Fruit fly (Drosophila melanogaster): ENCODE measurements around the gene Fuca.
A peak's percentile ranks its signal among the peaks of the same experiment; 100 is the strongest.

Fuca gene

dm6 chr3L:11483135-11483534 lies 39.4 kb downstream of the Fuca start (continued):
- TF ChIP-seq lab (GFP tag; optimal IDR thresholded peaks at IDR 0.05) (peak; percentile 55), NFAT (GFP tag; IDR thresholded peaks at IDR 0.05) (0 out of 2 replicates have a peak, but pooled peaks have one; percentile 2), grau (tag; optimal IDR thresholded peaks at IDR 0.05) (peak; percentile 54)

dm6 chr3L:11480304-11480703 lies 42.2 kb downstream of the Fuca start:
- TF ChIP-seq Ets65A (GFP tag) (peak; percentile 80), slbo (GFP tag; IDR thresholded peaks at IDR 0.05) (no peak), CG18599 (GFP tag; optimal IDR thresholded peaks at IDR 0.05) (no peak), CG1602 (GFP tag; optimal IDR thresholded peaks at IDR 0.05) (no peak), scrt (GFP tag; optimal IDR thresholded peaks at IDR 0.05) (no peak), CG31441 (GFP tag; IDR thresholded peaks at IDR 0.05) (no peak), E2f2 (GFP tag; IDR thresholded peaks at IDR 0.05) (no peak), trem (tag; optimal IDR thresholded peaks at IDR 0.05) (no peak), Hr3 (GFP tag; optimal IDR thresholded peaks at IDR 0.05) (no peak), CG33557 (GFP tag; optimal IDR thresholded peaks at IDR 0.05) (no peak), lbe (GFP tag; optimal IDR thresholded peaks at IDR 0.05) (no peak), CoRest (tag; optimal IDR thresholded peaks at IDR 0.05) (no peak), CG11456 (GFP tag; IDR thresholded peaks at IDR 0.05) (0 out of 3 replicates have a peak, but pooled peaks have one; percentile 13), zfh1 (GFP tag; IDR thresholded peaks at IDR 0.05) (no peak), CG11504 (tag; optimal IDR thresholded peaks at IDR 0.05) (no peak), maf-S (GFP tag; optimal IDR thresholded peaks at IDR 0.05) (no peak), CG14667 (GFP tag; IDR thresholded peaks at IDR 0.05) (no peak), NfI (GFP tag; optimal IDR thresholded peaks at IDR 0.05) (no peak), CG9437 (GFP tag; optimal IDR thresholded peaks at IDR 0.05) (no peak), dysf (GFP tag; IDR thresholded peaks at IDR 0.05) (0 out of 3 replicates have a peak, but pooled peaks have one; percentile 13), CG8765 (GFP tag; IDR thresholded peaks at IDR 0.05) (no peak), CG6765 (GFP tag; optimal IDR thresholded peaks at IDR 0.05) (no peak), Med (GFP tag) (peak; percentile 53), sr (GFP tag; IDR thresholded peaks at IDR 0.05) (0 out of 3 replicates have a peak, but pooled peaks have one; percentile 4)

- TF ChIP-seq pzg (GFP tag; optimal IDR thresholded peaks at IDR 0.05): no peak
- no peak for TF ChIP-seq ttk (GFP tag; IDR thresholded peaks at IDR 0.05)
- no peak for TF ChIP-seq Opbp (GFP tag; IDR thresholded peaks at IDR 0.05; ENCODE audit: partially characterized antibody)
- TF ChIP-seq CG10543 (GFP tag; optimal IDR thresholded peaks at IDR 0.05): no peak
- TF ChIP-seq wdn (GFP tag; IDR thresholded peaks at IDR 0.05): no peak
- TF ChIP-seq sc (optimal IDR thresholded peaks at IDR 0.05): no peak
- no peak for TF ChIP-seq sc (GFP tag; optimal IDR thresholded peaks at IDR 0.05)
- TF ChIP-seq corto (GFP tag; optimal IDR thresholded peaks at IDR 0.05): no peak
- no peak for TF ChIP-seq Dbx (GFP tag; IDR thresholded peaks at IDR 0.05)
- TF ChIP-seq B-H2 (GFP tag; optimal IDR thresholded peaks at IDR 0.05): no peak
- TF ChIP-seq CG7928 (GFP tag; optimal IDR thresholded peaks at IDR 0.05): no peak
- no peak for TF ChIP-seq ewg (GFP tag; optimal IDR thresholded peaks at IDR 0.05)
- TF ChIP-seq nmo (GFP tag; optimal IDR thresholded peaks at IDR 0.05): no peak
- TF ChIP-seq nerfin-1 (tag; optimal IDR thresholded peaks at IDR 0.05): no peak
These were observed 47.9 kb downstream of the Fuca start, which contains the start of gene Vha16-2 for dm6 chr3L:11474658-11475057. Gene Vha16-2 (plus strand): TSS chr3L:11474958.
